Worm (Caenorhabditis elegans) whole organism, late embryonic: ENCODE results near the gene dnj-13.
"Not testable (repeated sequence)": the region's sequence is repeated elsewhere in the genome, so short reads cannot be mapped to it uniquely, and the experiment has no call there.

Source experiments
- F13H6.1 ChIP-seq: sonication (generic microtip); optimal IDR thresholded peaks from 2 replicates; lab custom pipeline; 2016; ENCODE audit warnings: missing genetic modification characterization, missing compliant biosample characterization
- K09A11.1 ChIP-seq: sonication (generic microtip); optimal IDR thresholded peaks from 2 replicates; lab custom pipeline; 2017; ENCODE audit warnings: antibody characterized with exemption, mild to moderate bottlenecking, missing genetic modification characterization, missing compliant biosample characterization; ENCODE audit not compliant: insufficient read depth
- T23F11.4 ChIP-seq: fragments of 200-800 bp; sonication (Bioruptor generic); optimal IDR thresholded peaks from 2 replicates; lab custom pipeline; 2018; ENCODE audit warnings: mild to moderate bottlenecking, missing genetic modification characterization, missing compliant biosample characterization
- Y22D7AL.16 ChIP-seq: sonication (generic microtip); optimal IDR thresholded peaks from 2 replicates; lab custom pipeline; 2016; ENCODE audit warnings: missing genetic modification characterization, missing compliant biosample characterization
- ahr-1 ChIP-seq: sonication (generic microtip); optimal IDR thresholded peaks from 2 replicates; lab custom pipeline; 2016; ENCODE audit warnings: missing genetic modification characterization, missing compliant biosample characterization
- ama-1 ChIP-seq: fragments of 150-350 bp; optimal IDR thresholded peaks from 2 replicates; lab custom pipeline; 2014
- ceh-14 ChIP-seq: sonication (generic microtip); optimal IDR thresholded peaks from 2 replicates; lab custom pipeline; 2016; ENCODE audit warnings: missing genotype, missing genetic modification characterization, missing compliant biosample characterization
- ceh-19 ChIP-seq: fragments of 200-800 bp; sonication (Bioruptor generic); optimal IDR thresholded peaks from 2 replicates; lab custom pipeline; 2018; ENCODE audit warnings: mild to moderate bottlenecking, missing genetic modification characterization, missing compliant biosample characterization
- ceh-2 ChIP-seq: sonication (generic microtip); optimal IDR thresholded peaks from 2 replicates; lab custom pipeline; 2016; ENCODE audit warnings: missing genotype, missing genetic modification characterization, missing compliant biosample characterization
- ceh-22 ChIP-seq: sonication (generic microtip); optimal IDR thresholded peaks from 2 replicates; lab custom pipeline; 2017; ENCODE audit warnings: missing biosample characterization, missing genetic modification characterization
- ceh-30 ChIP-seq: fragments of 150-350 bp; optimal IDR thresholded peaks from 2 replicates; lab custom pipeline; 2014; ENCODE audit warnings: missing biosample characterization, missing genetic modification characterization
- ceh-31 ChIP-seq: sonication (generic microtip); optimal IDR thresholded peaks from 2 replicates; lab custom pipeline; 2016; ENCODE audit warnings: missing genetic modification characterization, missing compliant biosample characterization
- ceh-34 ChIP-seq: sonication (generic microtip); optimal IDR thresholded peaks from 2 replicates; lab custom pipeline; 2016; ENCODE audit warnings: mild to moderate bottlenecking, missing genetic modification characterization, missing compliant biosample characterization
- ceh-45 ChIP-seq: fragments of 200-800 bp; sonication (Bioruptor generic); IDR thresholded peaks from 2 replicates; pipeline ENCODE4 v1.3.6; 2022; ENCODE audit warnings: missing genetic modification reagents, missing genetic modification characterization, missing compliant biosample characterization
- ceh-6 ChIP-seq: fragments of 200-800 bp; sonication (Bioruptor generic); optimal IDR thresholded peaks from 2 replicates; lab custom pipeline; 2018; ENCODE audit warnings: mild to moderate bottlenecking, missing genetic modification characterization, missing compliant biosample characterization
- dmd-4 ChIP-seq: sonication (generic microtip); optimal IDR thresholded peaks from 2 replicates; lab custom pipeline; 2016; ENCODE audit warnings: borderline replicate concordance, missing genetic modification characterization, missing compliant biosample characterization
- dve-1 ChIP-seq: sonication (generic microtip); optimal IDR thresholded peaks from 2 replicates; lab custom pipeline; 2017; ENCODE audit warnings: antibody characterized with exemption, mild to moderate bottlenecking, missing genetic modification characterization, missing compliant biosample characterization
- elt-2 ChIP-seq: sonication (generic microtip); optimal IDR thresholded peaks from 2 replicates; lab custom pipeline; 2016; ENCODE audit warnings: missing genetic modification reagents, missing genetic modification characterization, missing compliant biosample characterization
- elt-4 ChIP-seq: sonication (generic microtip); optimal IDR thresholded peaks from 2 replicates; lab custom pipeline; 2016; ENCODE audit warnings: missing genetic modification characterization, missing compliant biosample characterization
- eyg-1 ChIP-seq: sonication (generic microtip); optimal IDR thresholded peaks from 2 replicates; lab custom pipeline; 2016; ENCODE audit warnings: missing genotype, missing genetic modification characterization, missing compliant biosample characterization
- fkh-10 ChIP-seq: fragments of 150-350 bp; optimal IDR thresholded peaks from 2 replicates; lab custom pipeline; 2014; ENCODE audit warnings: missing biosample characterization, missing genetic modification reagents, missing genetic modification characterization
- fkh-6 ChIP-seq: sonication (generic microtip); optimal IDR thresholded peaks from 2 replicates; lab custom pipeline; 2016; ENCODE audit warnings: missing genetic modification characterization, missing compliant biosample characterization
- hlh-13 ChIP-seq: fragments of 200-800 bp; sonication (Bioruptor generic); optimal IDR thresholded peaks from 2 replicates; lab custom pipeline; 2018; ENCODE audit warnings: mild to moderate bottlenecking, missing genetic modification characterization, missing compliant biosample characterization
- hlh-15 ChIP-seq: sonication (generic microtip); optimal IDR thresholded peaks from 2 replicates; lab custom pipeline; 2016; ENCODE audit warnings: missing genetic modification characterization, missing compliant biosample characterization
- hlh-30 ChIP-seq: sonication (generic microtip); optimal IDR thresholded peaks from 2 replicates; lab custom pipeline; 2017; ENCODE audit warnings: antibody characterized with exemption, missing genetic modification characterization, missing compliant biosample characterization; ENCODE audit not compliant: insufficient read depth
- hlh-8 ChIP-seq: sonication (generic microtip); optimal IDR thresholded peaks from 2 replicates; lab custom pipeline; 2016; ENCODE audit warnings: missing genotype, missing genetic modification characterization, missing compliant biosample characterization
- madf-2 ChIP-seq: sonication (generic microtip); optimal IDR thresholded peaks from 2 replicates; lab custom pipeline; 2017; ENCODE audit warnings: missing genetic modification characterization, missing compliant biosample characterization
- mec-3 ChIP-seq: sonication (generic microtip); optimal IDR thresholded peaks from 2 replicates; lab custom pipeline; 2016; ENCODE audit warnings: borderline replicate concordance, missing genetic modification characterization, missing compliant biosample characterization
- nfya-1 ChIP-seq: sonication (generic microtip); optimal IDR thresholded peaks from 2 replicates; lab custom pipeline; 2017; ENCODE audit warnings: missing genetic modification characterization, mild to moderate bottlenecking, missing compliant biosample characterization, antibody characterized with exemption, moderate library complexity
- nhr-11 ChIP-seq: fragments of 150-350 bp; optimal IDR thresholded peaks from 2 replicates; lab custom pipeline; 2014; ENCODE audit warnings: missing biosample characterization, missing genetic modification characterization
- nhr-232 ChIP-seq: sonication (generic microtip); optimal IDR thresholded peaks from 2 replicates; lab custom pipeline; 2016; ENCODE audit warnings: missing genetic modification characterization, missing compliant biosample characterization
- odd-2 ChIP-seq: sonication (generic microtip); optimal IDR thresholded peaks from 2 replicates; lab custom pipeline; 2017; ENCODE audit warnings: antibody characterized with exemption, mild to moderate bottlenecking, missing genetic modification characterization, missing compliant biosample characterization
- pax-1 ChIP-seq: fragments of 150-350 bp; optimal IDR thresholded peaks from 2 replicates; lab custom pipeline; 2014; ENCODE audit warnings: missing biosample characterization, missing genetic modification characterization
- pqm-1 ChIP-seq: sonication (generic microtip); optimal IDR thresholded peaks from 2 replicates; lab custom pipeline; 2016; ENCODE audit warnings: missing genetic modification characterization, missing compliant biosample characterization
- pros-1 ChIP-seq: fragments of 150-350 bp; optimal IDR thresholded peaks from 2 replicates; lab custom pipeline; 2014; ENCODE audit warnings: missing biosample characterization, missing genetic modification reagents, missing genetic modification characterization
- ref-2 ChIP-seq: sonication (generic microtip); optimal IDR thresholded peaks from 2 replicates; lab custom pipeline; 2016; ENCODE audit warnings: missing genetic modification characterization, missing compliant biosample characterization
- rnt-1 ChIP-seq: sonication (generic microtip); optimal IDR thresholded peaks from 2 replicates; lab custom pipeline; 2016; ENCODE audit warnings: missing genetic modification characterization, missing compliant biosample characterization
- syd-9 ChIP-seq: sonication (generic microtip); optimal IDR thresholded peaks from 2 replicates; lab custom pipeline; 2016; ENCODE audit warnings: mild to moderate bottlenecking, missing genetic modification characterization, moderate library complexity, missing compliant biosample characterization
- tbx-2 ChIP-seq: sonication (generic microtip); optimal IDR thresholded peaks from 2 replicates; lab custom pipeline; 2016; ENCODE audit warnings: missing genetic modification characterization, missing compliant biosample characterization
- unc-42 ChIP-seq: sonication (generic microtip); optimal IDR thresholded peaks from 2 replicates; lab custom pipeline; 2016; ENCODE audit warnings: missing genotype, missing genetic modification characterization, missing compliant biosample characterization
- unc-55 ChIP-seq: sonication (generic microtip); optimal IDR thresholded peaks from 2 replicates; lab custom pipeline; 2017; ENCODE audit warnings: missing biosample characterization, missing genetic modification reagents, missing genetic modification characterization
- unc-86 ChIP-seq: sonication (generic microtip); optimal IDR thresholded peaks from 2 replicates; lab custom pipeline; 2016; ENCODE audit warnings: missing genetic modification characterization, missing compliant biosample characterization

The dnj-13 gene

DNA sequence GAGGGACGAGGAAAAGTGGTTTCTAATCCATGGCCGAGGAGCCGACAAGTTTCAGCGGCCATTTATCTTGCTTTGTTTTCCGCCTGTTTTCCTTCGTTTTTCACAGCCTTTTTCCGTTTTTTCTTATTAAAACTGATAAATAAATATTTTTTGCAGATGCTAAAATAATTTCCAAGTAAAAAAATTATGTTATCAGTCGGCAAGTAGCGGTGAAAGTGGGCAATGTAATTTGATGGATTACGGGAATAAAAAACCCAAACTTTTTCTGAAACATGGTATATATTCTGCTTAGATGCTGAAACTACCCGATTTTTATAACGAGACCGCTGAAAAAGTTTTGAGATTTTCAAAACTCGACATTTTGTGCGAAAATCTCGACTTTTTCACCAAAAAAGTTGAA lies 6.5 kb downstream of the dnj-13 start, which contains the start of gene dhgd-1:
dhgd-1 (minus strand) TSS at position 101 of the 400 bp plus-strand sequence.
- not testable (repeated sequence) for TF ChIP-seq ceh-30, ahr-1, hlh-30 (tag; lab: Kevin White, UChicago)

DNA sequence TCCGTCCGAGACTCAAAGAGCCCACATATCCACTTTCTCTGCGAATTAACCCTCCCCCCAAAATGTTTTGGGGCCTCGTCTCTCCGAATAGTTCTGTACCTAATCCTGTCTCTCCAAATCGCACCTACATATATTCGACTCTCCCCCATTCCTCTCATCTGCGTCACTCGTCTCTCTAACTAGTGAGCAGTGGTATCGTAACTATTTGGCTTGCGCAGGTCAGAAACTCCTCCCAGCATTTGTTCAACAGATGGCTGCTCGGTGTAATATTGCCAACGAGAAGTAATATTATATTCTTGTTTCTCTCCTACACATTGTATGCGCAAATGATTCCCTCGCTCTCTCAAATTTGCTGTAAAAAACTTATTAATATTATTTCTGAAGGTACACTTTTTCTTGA lies 10.1 kb downstream of the dnj-13 start, which contains the start of gene F54D5.24:
F54D5.24 (plus strand) TSS at position 316 of the 400 bp plus-strand sequence.
- TF ChIP-seq ceh-2 = no peak
- no peak for TF ChIP-seq eyg-1 (tag; lab: Kevin White, UChicago)
- TF ChIP-seq ceh-34 (tag; lab: Kevin White, UChicago) = peak; percentile 64
- TF ChIP-seq madf-2 (tag; lab: Kevin White, UChicago) = no peak
- no peak for TF ChIP-seq pros-1 (tag; lab: Kevin White, UChicago)
- TF ChIP-seq fkh-10 (GFP tag; lab: Kevin White, UChicago) = no peak
- peak; percentile 38 for TF ChIP-seq hlh-8
- TF ChIP-seq tbx-2 (tag; lab: Kevin White, UChicago) = peak; percentile 5

DNA sequence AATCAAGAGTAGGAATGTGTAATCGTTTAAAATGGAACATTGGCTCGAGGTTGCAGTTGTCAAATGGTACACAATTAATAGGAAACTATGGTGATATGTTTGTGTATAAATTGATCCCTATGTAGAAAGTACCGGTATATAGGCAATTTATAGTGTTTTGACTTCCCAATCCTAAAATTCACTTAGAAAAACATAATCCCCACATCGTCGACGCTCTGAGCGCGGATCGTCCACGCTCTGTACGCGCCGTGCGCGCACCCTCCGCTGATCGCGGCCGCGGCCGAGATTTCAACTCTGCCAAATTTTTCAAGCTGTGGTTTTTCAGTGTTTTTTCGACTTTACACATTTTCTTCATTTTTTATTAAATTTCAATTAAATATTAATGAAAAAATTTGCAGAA lies 10.8 kb downstream of the dnj-13 start, which contains the start of gene F54D5.17:
F54D5.17 (plus strand) TSS at position 301 of the 400 bp plus-strand sequence.
- TF ChIP-seq unc-55 = no peak
- TF ChIP-seq fkh-6 (tag; lab: Kevin White, UChicago) = no peak
- TF ChIP-seq ahr-1 (tag; lab: Kevin White, UChicago) = no peak
- TF ChIP-seq odd-2 (tag; lab: Kevin White, UChicago) = no peak
- no peak for TF ChIP-seq ceh-2
- TF ChIP-seq F13H6.1 = no peak
- no peak for TF ChIP-seq syd-9 (tag; lab: Kevin White, UChicago)
- no peak for TF ChIP-seq K09A11.1 (tag; lab: Kevin White, UChicago)
- TF ChIP-seq pax-1 (tag; lab: Kevin White, UChicago) = no peak
- TF ChIP-seq, all 69 proteins: peak for 0

DNA sequence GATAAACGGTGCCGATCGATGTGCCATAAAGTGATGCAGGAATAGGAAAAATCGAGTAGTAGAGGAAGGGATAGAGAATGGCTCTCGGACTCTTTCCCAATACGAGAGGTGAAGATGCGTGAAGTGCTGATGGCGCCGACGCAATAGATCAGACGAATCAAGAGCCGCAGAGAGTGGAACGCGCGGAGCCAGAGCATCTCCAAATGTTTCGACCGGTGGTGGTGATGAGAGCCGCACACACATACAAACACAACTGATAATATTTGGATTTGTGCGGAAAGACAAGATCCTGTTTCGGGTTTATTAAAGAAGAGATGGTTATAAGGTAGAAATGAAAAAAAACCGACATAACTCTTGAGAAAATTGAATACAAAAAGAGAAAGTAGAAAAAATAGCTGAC lies 18.6 kb downstream of the dnj-13 start, which contains the start of gene F54D5.15:
F54D5.15 (minus strand) TSS at position 101 of the 400 bp plus-strand sequence.
- TF ChIP-seq elt-4 (no peak), unc-42 (tag; lab: Kevin White, UChicago) (no peak), nfya-1 (no peak), madf-2 (tag; lab: Kevin White, UChicago) (no peak), ceh-22 (no peak), K09A11.1 (tag; lab: Kevin White, UChicago) (no peak), ceh-45 (GFP tag; lab: Robert Waterston, UW) (no peak), T23F11.4 (GFP tag; lab: Kevin White, UChicago) (no peak), F13H6.1 (no peak), elt-2 (tag; lab: Kevin White, UChicago) (no peak), ceh-6 (no peak), pqm-1 (tag; lab: Kevin White, UChicago) (no peak)

DNA sequence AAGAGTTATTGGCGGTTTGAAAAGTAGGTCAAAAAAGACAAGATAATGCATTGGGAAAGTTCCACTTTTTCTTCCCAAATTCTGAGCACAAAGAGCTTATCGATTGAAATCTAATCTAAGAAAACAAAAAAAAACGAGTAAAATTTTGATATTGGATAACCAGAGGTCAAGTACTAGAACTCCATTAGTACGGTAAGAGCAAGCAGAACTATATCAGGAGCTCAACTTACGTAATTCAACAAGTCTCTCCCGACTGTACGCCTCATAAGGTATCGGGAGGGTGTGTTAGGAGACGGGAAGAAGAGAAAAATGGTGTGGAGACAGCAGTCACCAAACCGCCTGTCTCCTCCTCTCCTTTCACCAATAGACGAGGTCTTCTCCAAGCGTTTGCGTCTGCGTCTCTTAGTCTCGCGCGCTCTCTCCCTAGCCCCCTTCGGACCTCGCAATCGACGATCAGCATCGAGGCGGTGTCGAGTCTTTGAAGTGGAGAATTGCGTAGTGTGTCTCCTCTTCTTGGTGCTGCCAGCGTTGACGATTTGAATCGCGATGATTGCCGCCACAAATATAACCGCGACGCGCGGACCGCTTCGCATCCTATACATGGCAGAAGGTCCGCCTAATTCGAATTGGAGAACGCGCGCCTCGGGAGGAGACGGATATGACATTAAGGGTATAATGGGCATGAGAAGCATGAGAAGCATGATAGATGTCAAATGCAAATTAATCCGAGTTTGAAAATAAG lies 21.6 kb downstream of the dnj-13 start, which contains the start of gene F54D5.5:
F54D5.5 (minus strand) TSS at position 51 of the 742 bp plus-strand sequence.
- TF ChIP-seq ceh-19 (no peak), nfya-1 (peak; percentile 82), pqm-1 (tag; lab: Kevin White, UChicago) (no peak), pax-1 (tag; lab: Kevin White, UChicago) (no peak), odd-2 (tag; lab: Kevin White, UChicago) (no peak), fkh-10 (GFP tag; lab: Kevin White, UChicago) (no peak), nhr-232 (tag; lab: Kevin White, UChicago) (no peak), ceh-14 (peak; percentile 76), unc-42 (tag; lab: Kevin White, UChicago) (peak; percentile 87), ama-1 (lab: Kevin White, UChicago) (no peak), nhr-11 (tag; lab: Kevin White, UChicago) (no peak), ceh-34 (tag; lab: Kevin White, UChicago) (peak; percentile 68), dve-1 (tag; lab: Kevin White, UChicago) (no peak), hlh-13 (GFP tag; lab: Kevin White, UChicago) (no peak), fkh-6 (tag; lab: Kevin White, UChicago) (no peak), mec-3 (tag; lab: Kevin White, UChicago) (no peak), hlh-15 (tag; lab: Kevin White, UChicago) (no peak), rnt-1 (tag; lab: Kevin White, UChicago) (peak; percentile 58), Y22D7AL.16 (no peak), elt-2 (tag; lab: Kevin White, UChicago) (no peak), ceh-6 (no peak), ref-2 (tag; lab: Kevin White, UChicago) (peak; percentile 66), ceh-31 (peak; percentile 89), dmd-4 (tag; lab: Kevin White, UChicago) (peak; percentile 33), unc-86 (tag; lab: Kevin White, UChicago) (no peak)
